Fruit fly (Drosophila melanogaster) S2 (cell line): ENCODE results near the gene sll.

Source experiments
- CG8478 ChIP-seq: fragments of >200 bp; optimal IDR thresholded peaks from 2 replicates; lab custom pipeline; 2018
- CTCF ChIP-seq, 2 experiments: fragments of >200 bp; optimal IDR thresholded peaks; 2 replicates each; lab custom pipeline; 2018

- TF ChIP-seq CG8478 (lab: Kevin White, UChicago) (no peak), CTCF (optimal IDR thresholded peaks at IDR 0.05; lab: Kevin White, UChicago) (no peak)
Measured at dm6 chr3R:17644019-17644418, 38.1 kb downstream of the sll start.
